Worm (Caenorhabditis elegans): ENCODE data around the gene moc-1.

moc-1 gene

DNA sequence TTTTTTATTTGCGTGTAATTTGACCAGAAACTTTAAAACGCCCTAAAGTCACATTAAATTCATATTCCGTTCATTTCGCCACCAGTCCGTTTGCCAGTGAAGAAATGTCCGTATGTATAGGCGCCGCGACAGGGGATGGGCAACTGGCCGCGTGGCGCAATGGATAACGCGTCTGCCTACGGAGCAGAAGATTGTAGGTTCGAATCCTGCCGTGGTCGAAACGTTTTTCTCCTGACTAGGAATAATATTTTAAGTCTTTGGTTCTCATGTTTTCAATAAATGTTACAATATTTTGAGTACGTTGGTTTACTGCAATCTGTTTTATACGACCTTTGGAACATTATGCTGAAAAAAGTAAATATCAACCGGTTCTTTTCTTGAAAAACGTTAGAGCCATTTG, 6.6 kb upstream of the moc-1 start (continued):
- no peak for TF ChIP-seq Y116A8C.19 (tag; optimal IDR thresholded peaks at IDR 0.05; ENCODE audit: borderline replicate concordance)
- peak; percentile 43 for TF ChIP-seq elt-2 (tag; optimal IDR thresholded peaks at IDR 0.05)
- peak; percentile 47 for TF ChIP-seq irx-1 (tag; optimal IDR thresholded peaks at IDR 0.05)
- TF ChIP-seq F16B12.6 (tag; optimal IDR thresholded peaks at IDR 0.05): no peak
- TF ChIP-seq ceh-63 (GFP tag; optimal IDR thresholded peaks at IDR 0.05): no peak
- peak; percentile 8 for TF ChIP-seq unc-86 (tag; optimal IDR thresholded peaks at IDR 0.05)
- TF ChIP-seq sox-4 (tag; optimal IDR thresholded peaks at IDR 0.05): peak; percentile 6
- peak; percentile 66 for TF ChIP-seq swsn-7 (tag; optimal IDR thresholded peaks at IDR 0.05)
- 0 out of 2 replicates have a peak, but pooled peaks have one; percentile 18 for TF ChIP-seq unc-98 (GFP tag; IDR thresholded peaks at IDR 0.05)
- no peak for TF ChIP-seq alr-1 (tag; optimal IDR thresholded peaks at IDR 0.05; ENCODE audit: borderline replicate concordance)
- no peak for TF ChIP-seq egl-27 (tag; optimal IDR thresholded peaks at IDR 0.05)
- TF ChIP-seq unc-62 (GFP tag; optimal IDR thresholded peaks at IDR 0.05): no peak
- TF ChIP-seq lsy-2 (tag; optimal IDR thresholded peaks at IDR 0.05): peak; percentile 32 to 53
- no peak for TF ChIP-seq isw-1 (GFP tag; IDR thresholded peaks at IDR 0.05)
- TF ChIP-seq mep-1 (tag; optimal IDR thresholded peaks at IDR 0.05): peak; percentile 53
- TF ChIP-seq unc-130 (tag; optimal IDR thresholded peaks at IDR 0.05): no peak
- TF ChIP-seq ztf-11 (tag; optimal IDR thresholded peaks at IDR 0.05): peak in 1 of 2 experiments; percentile 46
- TF ChIP-seq tbx-2 (tag; optimal IDR thresholded peaks at IDR 0.05): peak; percentile 57
- TF ChIP-seq fkh-10 (GFP tag; optimal IDR thresholded peaks at IDR 0.05): peak; percentile 11
- TF ChIP-seq dsc-1 (tag; optimal IDR thresholded peaks at IDR 0.05): peak; percentile 75
- TF ChIP-seq nhr-47 (tag; optimal IDR thresholded peaks at IDR 0.05): peak; percentile 81
- peak; percentile 78 for TF ChIP-seq nhr-71 (tag; optimal IDR thresholded peaks at IDR 0.05)
- TF ChIP-seq ceh-88 (GFP tag; IDR thresholded peaks at IDR 0.05): peak; percentile 21; the same call in 1 of the 2 replicates

DNA sequence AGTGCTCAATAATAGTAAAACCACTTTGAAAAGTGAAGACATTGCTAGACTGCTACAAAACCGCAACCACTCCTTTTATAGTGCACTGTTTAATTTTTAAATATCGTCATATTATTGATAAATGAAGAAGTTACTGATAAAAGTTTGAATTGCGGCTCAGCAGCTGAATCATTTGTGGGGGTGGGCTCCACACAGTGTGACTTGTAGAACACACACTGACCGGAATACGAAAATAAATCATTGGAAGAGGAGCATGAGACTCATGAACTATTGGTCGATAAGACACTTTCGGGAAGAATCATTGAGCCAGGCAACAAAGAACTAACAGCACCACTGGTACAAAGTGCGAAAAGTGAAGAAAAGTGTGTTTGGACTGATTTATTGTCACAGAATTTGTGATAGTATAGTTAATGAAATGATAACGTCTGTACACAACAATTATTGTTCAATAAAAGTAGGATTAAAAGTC, 3.6 kb upstream of the moc-1 start, which contains the start of gene oac-14:
TSS of gene oac-14 (minus strand) at position 51 of the 469 bp plus-strand sequence.
- no peak for TF ChIP-seq sptf-1 (tag; optimal IDR thresholded peaks at IDR 0.05)
- TF ChIP-seq hpl-2 (GFP tag; optimal IDR thresholded peaks at IDR 0.05): no peak
- peak; percentile 44 for TF ChIP-seq nhr-90 (tag; optimal IDR thresholded peaks at IDR 0.05; ENCODE audit: poor library complexity)
- peak; percentile 31 for TF ChIP-seq jun-1 (tag; optimal IDR thresholded peaks at IDR 0.05)
- peak; percentile 15 for TF ChIP-seq lin-14 (GFP tag; optimal IDR thresholded peaks at IDR 0.05)
- TF ChIP-seq Y116A8C.19 (tag; optimal IDR thresholded peaks at IDR 0.05; ENCODE audit: borderline replicate concordance): no peak
- TF ChIP-seq unc-62 (GFP tag; optimal IDR thresholded peaks at IDR 0.05): no peak
- TF ChIP-seq C16A3.4 (tag; optimal IDR thresholded peaks at IDR 0.05): no peak
- no peak for TF ChIP-seq skn-1 (tag; optimal IDR thresholded peaks at IDR 0.05)
- TF ChIP-seq nhr-20 (tag; optimal IDR thresholded peaks at IDR 0.05): peak; percentile 73
- no peak for TF ChIP-seq vab-15 (tag; optimal IDR thresholded peaks at IDR 0.05)
- TF ChIP-seq fos-1 (tag; optimal IDR thresholded peaks at IDR 0.05): no peak
- TF ChIP-seq elt-2 (tag; optimal IDR thresholded peaks at IDR 0.05): peak; percentile 99
- TF ChIP-seq nhr-19 (GFP tag; conservative IDR thresholded peaks at IDR 0.05): peak; percentile 53
- no peak for TF ChIP-seq mep-1 (tag; optimal IDR thresholded peaks at IDR 0.05)
- peak; percentile 11 for TF ChIP-seq pqm-1 (tag; optimal IDR thresholded peaks at IDR 0.05)
- TF ChIP-seq unc-130 (tag; optimal IDR thresholded peaks at IDR 0.05): no peak
- no peak for TF ChIP-seq irx-1 (tag; optimal IDR thresholded peaks at IDR 0.05)
- TF ChIP-seq elt-3 (tag; optimal IDR thresholded peaks at IDR 0.05): no peak
- TF ChIP-seq grh-1 (GFP tag; IDR thresholded peaks at IDR 0.05): no peak
- no peak for TF ChIP-seq nhr-28 (tag; optimal IDR thresholded peaks at IDR 0.05)
- no peak for TF ChIP-seq ama-1 (optimal IDR thresholded peaks at IDR 0.05)
- peak; percentile 60 for TF ChIP-seq nhr-71 (tag; optimal IDR thresholded peaks at IDR 0.05)
- TF ChIP-seq ceh-90 (tag; optimal IDR thresholded peaks at IDR 0.05): no peak
- no peak for TF ChIP-seq nhr-85 (tag)
- no peak for TF ChIP-seq pax-3 (tag; optimal IDR thresholded peaks at IDR 0.05)
- no peak for TF ChIP-seq snpc-4 (tag; optimal IDR thresholded peaks at IDR 0.05)
- no peak for TF ChIP-seq fkh-8 (tag; optimal IDR thresholded peaks at IDR 0.05)
- no peak for TF ChIP-seq ceh-63 (GFP tag; optimal IDR thresholded peaks at IDR 0.05)
- TF ChIP-seq blmp-1 (tag; optimal IDR thresholded peaks at IDR 0.05): no peak
- TF ChIP-seq efl-1 (optimal IDR thresholded peaks at IDR 0.05): no peak
- peak in 1 of 2 experiments; percentile 84 for TF ChIP-seq efl-1 (GFP tag; optimal IDR thresholded peaks at IDR 0.05 in 1 of 2)
- no peak for TF ChIP-seq aly-2 (tag; optimal IDR thresholded peaks at IDR 0.05)
- TF ChIP-seq sox-4 (tag; optimal IDR thresholded peaks at IDR 0.05): no peak
- no peak for TF ChIP-seq nhr-76 (tag; optimal IDR thresholded peaks at IDR 0.05)
- TF ChIP-seq F16B12.6 (tag; optimal IDR thresholded peaks at IDR 0.05): no peak
- TF ChIP-seq zip-4 (GFP tag; optimal IDR thresholded peaks at IDR 0.05): no peak
- TF ChIP-seq rnt-1 (tag; optimal IDR thresholded peaks at IDR 0.05): no peak

Data from whole organism, L1 larva.